Worm (Caenorhabditis elegans) whole organism, L1 larva: Measurements from ENCODE around the gene far-7.
A peak's percentile ranks its signal among the peaks of the same experiment; 100 is the strongest.

Experiments
- ama-1 ChIP-seq: fragments of 150-350 bp; optimal IDR thresholded peaks from 2 replicates; lab custom pipeline; 2014
- ceh-82 ChIP-seq, 3 experiments: fragments of 150-350 bp in 1 of 3; sonication (generic microtip) in 2 of 3; optimal IDR thresholded peaks; 2 replicates each; lab custom pipeline; 2014 to 2017; ENCODE audit warnings: missing biosample characterization in 3 of 3, missing genetic modification characterization in 3 of 3
- fkh-10 ChIP-seq: sonication (generic microtip); optimal IDR thresholded peaks from 2 replicates; lab custom pipeline; 2017; ENCODE audit warnings: missing biosample characterization, missing genetic modification reagents, missing genetic modification characterization
- lin-13 ChIP-seq: fragments of 150-350 bp; optimal IDR thresholded peaks from 2 replicates; lab custom pipeline; 2014; ENCODE audit warnings: missing biosample characterization, missing genetic modification reagents, missing genetic modification characterization
- mab-9 ChIP-seq: fragments of 200-800 bp; sonication (Bioruptor generic); IDR thresholded peaks from 2 replicates; pipeline ENCODE4 v1.3.6; 2022; ENCODE audit warnings: missing genetic modification reagents, missing genetic modification characterization, missing compliant biosample characterization
- mdl-1 ChIP-seq, 2 experiments: fragments of 150-350 bp; optimal IDR thresholded peaks; 2 replicates each; lab custom pipeline; 2014 to 2017; ENCODE audit warnings: missing biosample characterization in 2 of 2, missing genetic modification characterization in 2 of 2, inconsistent platforms in 1 of 2
- mep-1 ChIP-seq: fragments of 150-350 bp; optimal IDR thresholded peaks from 2 replicates; lab custom pipeline; 2014; ENCODE audit warnings: missing biosample characterization, missing genetic modification characterization
- snpc-4 ChIP-seq: fragments of 150-350 bp; optimal IDR thresholded peaks from 2 replicates; lab custom pipeline; 2014; ENCODE audit warnings: missing biosample characterization, missing genetic modification characterization
- unc-62 ChIP-seq: fragments of 150-350 bp; optimal IDR thresholded peaks from 2 replicates; lab custom pipeline; 2014; ENCODE audit warnings: missing biosample characterization, missing genetic modification reagents, missing genetic modification characterization

DNA sequence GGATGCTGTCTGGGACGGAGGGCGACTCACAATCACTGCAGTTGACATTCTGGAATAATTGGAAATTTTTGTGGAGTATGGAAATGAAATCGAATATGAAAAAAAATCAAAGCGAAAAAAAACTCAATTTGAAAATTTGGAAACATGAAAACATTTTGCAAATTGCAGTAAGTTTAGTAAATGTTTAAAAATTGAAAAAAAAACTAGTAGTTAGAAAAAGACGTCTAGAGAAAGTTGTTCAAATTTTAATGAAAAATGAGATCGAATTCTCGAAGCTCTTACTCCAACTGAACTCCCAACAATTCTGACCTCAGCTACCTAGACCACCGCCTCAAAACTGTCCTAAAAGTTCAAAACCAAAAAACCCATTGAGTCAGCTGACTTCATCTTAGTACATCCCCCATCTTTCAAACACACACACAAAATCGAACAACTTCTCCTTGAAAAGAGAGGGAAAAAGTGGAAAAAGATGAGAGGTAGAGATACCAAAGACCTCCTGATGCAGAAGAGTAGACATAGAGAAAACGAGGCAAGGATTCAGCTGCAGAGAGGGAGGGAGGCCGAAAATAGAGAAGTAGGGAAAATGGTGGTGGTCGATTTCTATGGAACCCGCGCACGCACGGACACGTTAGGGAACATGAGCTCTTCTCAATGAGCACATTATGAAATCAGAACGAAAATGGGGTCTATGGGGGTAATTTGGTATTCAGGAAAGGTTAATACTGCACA, 3.6 kb downstream of the far-7 start, which contains the start of gene K01A2.10:
- TF ChIP-seq snpc-4 (no peak), lin-13 (GFP tag; lab: Kevin White, UChicago) (peak; percentile 17), ceh-82 (tag; optimal IDR thresholded peaks at IDR 0.05; lab: Kevin White, UChicago) (peak; percentile 3 to 58 (median 17)), unc-62 (GFP tag; lab: Kevin White, UChicago) (no peak), mdl-1 (tag; optimal IDR thresholded peaks at IDR 0.05; lab: Kevin White, UChicago) (peak in 1 of 2 experiments; percentile 51), mep-1 (tag; lab: Kevin White, UChicago) (peak; percentile 80), mab-9 (no peak), ama-1 (lab: Kevin White, UChicago) (peak; percentile 13), fkh-10 (GFP tag; lab: Kevin White, UChicago) (no peak)
